Worm (Caenorhabditis elegans): ENCODE data around the gene cept-2.

- TF ChIP-seq ceh-45 (GFP tag; IDR thresholded peaks at IDR 0.05) (no peak), ceh-34 (tag; optimal IDR thresholded peaks at IDR 0.05) (no peak), ceh-2 (tag; optimal IDR thresholded peaks at IDR 0.05) (no peak), pqm-1 (tag; optimal IDR thresholded peaks at IDR 0.05) (no peak)
Measured at ce11 chrV:14311115-14311514, 36.5 kb upstream of the cept-2 start, which contains the start of gene ddn-3.

All from whole organism, late embryonic.